Worm (Caenorhabditis elegans): ENCODE data around the gene F14B8.5.
"Not testable (repeated sequence)": the region's sequence is repeated elsewhere in the genome, so short reads cannot be mapped to it uniquely, and the experiment has no call there.

The F14B8.5 gene

DNA sequence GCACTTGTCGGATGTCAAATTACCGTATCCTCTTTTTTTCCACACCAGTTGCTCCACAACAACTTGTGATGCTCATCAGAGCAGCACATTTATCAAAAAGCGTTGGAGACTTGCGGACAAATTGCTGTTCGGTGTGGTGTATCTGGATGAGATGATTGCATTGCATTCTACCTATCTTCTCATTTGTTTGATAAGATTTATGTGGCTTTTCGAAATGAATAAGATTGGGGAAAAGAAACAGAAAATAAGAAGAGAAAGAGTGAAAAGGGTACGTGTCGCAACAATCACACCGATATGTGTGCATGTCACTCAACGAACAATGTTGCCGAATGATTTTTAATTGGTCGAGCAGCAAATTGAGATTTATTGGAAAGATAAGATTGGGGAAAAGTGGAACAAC lies 34.4 kb downstream of the F14B8.5 start:
- no peak for TF ChIP-seq him-1 (tag; optimal IDR thresholded peaks at IDR 0.05)
- no peak for TF ChIP-seq dao-5 (tag; optimal IDR thresholded peaks at IDR 0.05)
- no peak for TF ChIP-seq W03F9.2 (tag; optimal IDR thresholded peaks at IDR 0.05)

DNA sequence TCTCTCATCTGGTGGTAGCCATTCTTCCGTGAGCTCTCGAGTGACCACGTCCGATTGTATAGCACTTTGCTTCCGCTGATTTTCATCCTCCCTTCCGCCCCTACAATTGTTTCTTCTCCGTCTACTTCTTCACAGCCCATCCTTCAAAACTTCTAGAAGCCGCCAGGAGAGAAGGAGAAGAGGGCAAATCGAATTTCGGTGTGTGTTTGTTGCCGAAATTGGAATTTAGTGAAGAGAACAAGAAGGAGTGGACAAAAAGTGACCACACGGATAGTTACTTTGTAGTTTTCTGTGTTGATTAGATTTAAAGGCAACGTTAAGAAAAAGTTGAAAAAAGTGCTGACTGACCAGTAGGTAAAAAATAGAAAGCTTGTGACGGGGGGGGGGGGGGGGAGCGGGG lies 35.4 kb downstream of the F14B8.5 start:
- TF ChIP-seq W03F9.2 (tag; optimal IDR thresholded peaks at IDR 0.05) (no peak), dao-5 (tag; optimal IDR thresholded peaks at IDR 0.05) (no peak), him-1 (tag; optimal IDR thresholded peaks at IDR 0.05) (no peak)

DNA sequence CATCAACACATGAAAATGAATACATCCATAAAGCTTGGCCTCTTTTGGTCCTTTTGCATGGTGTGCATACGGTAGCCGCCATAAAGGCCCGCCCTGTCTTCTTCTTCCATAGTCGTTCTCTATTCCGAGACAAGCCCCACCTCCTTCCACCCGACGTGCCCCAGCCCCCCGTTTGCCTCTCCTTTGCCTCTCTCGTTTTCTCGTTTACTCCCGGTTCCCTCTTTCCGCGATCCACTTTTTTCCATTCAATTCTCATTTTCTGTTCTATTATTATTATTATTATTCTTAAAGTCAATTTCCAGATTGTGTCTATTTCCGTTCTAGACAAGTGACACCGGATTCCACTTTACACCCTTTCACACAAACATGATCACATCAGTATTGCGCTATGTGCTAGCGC lies 39.1 kb downstream of the F14B8.5 start, which contains the start of gene unc-6:
TSS of gene unc-6 (plus strand) at position 301 of the 400 bp plus-strand sequence.
- no peak for TF ChIP-seq him-1 (tag; optimal IDR thresholded peaks at IDR 0.05)

DNA sequence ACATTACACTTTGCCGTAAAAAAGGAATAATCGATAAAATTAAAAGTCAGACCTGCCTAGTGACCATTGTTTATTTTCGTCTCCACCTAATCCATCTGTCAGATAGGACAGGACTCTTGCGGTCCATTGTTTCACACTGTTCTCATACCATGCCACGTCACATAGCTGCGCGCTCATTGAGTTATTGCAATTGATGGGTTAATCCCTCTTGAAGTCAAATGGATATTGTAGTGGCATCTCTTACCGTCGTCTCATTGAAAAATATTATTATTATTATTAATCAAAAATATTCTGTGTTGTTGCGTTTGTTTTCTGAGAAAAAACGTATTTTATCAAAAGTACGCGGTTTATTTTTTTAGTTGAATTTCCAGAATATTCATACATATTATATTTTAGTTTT lies 40.3 kb downstream of the F14B8.5 start:
- TF ChIP-seq dao-5 (tag; optimal IDR thresholded peaks at IDR 0.05) (no peak), W03F9.2 (tag; optimal IDR thresholded peaks at IDR 0.05) (no peak), him-1 (tag; optimal IDR thresholded peaks at IDR 0.05) (no peak)

DNA sequence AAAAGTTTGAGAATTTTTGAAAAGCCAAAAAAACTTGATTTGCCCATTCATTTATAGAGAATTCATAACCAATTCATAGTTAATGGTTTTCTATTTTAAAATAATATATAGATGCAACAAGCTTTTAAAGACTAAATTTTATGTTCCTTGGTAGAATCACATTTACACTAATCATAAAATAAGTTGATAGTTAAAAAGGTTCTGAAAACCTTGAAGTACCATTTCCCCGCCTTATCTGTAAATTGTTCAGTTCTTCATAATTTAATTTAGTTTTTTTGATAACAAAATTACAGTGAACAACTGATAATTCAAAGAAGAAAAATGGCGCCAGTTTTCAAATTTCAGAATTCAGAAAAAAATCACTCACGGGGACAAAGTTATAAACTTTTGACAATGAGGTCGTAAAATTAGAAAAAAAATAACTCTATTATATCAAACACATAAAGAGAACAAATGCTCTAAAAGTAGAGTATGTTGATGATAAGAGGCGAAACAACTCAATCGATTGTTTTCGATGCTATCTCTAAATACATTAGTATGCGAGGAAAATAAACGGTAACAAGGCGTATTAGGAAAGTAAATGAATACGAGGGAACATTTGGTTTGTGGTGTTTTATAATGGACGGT lies 43.2 kb downstream of the F14B8.5 start, which contains the start of gene F41C6.7:
TSS of gene F41C6.7 (minus strand) at position 51 of the 627 bp plus-strand sequence.
- TF ChIP-seq him-1 (tag; optimal IDR thresholded peaks at IDR 0.05) (no peak), W03F9.2 (tag; optimal IDR thresholded peaks at IDR 0.05) (no peak), dao-5 (tag; optimal IDR thresholded peaks at IDR 0.05) (no peak)

DNA sequence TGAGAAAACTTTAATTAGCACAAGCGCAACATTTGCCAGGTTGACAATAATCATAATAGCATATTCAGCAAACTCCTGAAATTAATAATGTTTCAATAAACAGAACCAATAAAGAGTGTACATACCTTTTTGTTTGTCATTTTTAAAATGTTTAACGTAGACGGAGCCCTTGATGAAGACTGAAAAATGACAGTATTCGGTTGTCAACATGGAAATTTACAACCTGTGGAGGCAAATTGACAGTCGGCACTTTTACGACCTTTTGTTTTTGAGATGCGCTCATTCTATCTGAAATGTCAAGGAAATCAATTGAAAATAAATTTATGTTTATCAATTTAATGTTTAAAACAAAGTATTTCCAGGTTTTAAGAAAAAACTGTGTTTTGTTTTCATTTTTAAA lies 44.1 kb downstream of the F14B8.5 start:
- TF ChIP-seq him-1 (tag; optimal IDR thresholded peaks at IDR 0.05) (no peak), dao-5 (tag; optimal IDR thresholded peaks at IDR 0.05) (no peak)

DNA sequence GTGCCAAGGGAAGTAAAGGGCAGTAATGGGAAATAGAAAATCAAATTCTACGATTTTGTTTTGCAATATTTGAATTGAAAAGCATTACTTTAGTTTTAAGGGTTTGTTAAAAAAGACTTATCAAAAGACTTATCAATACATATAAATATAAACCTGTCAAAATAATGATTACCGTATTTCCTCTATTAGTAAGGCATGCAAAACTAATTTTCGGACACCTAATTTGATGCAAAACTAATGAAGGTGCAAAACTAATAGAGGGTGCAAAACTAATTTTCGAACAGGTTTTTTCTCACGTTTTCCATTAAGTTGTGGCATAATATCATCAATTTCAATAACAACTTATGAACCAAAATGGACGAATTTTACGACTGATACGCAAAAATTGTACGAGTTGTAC lies 46.7 kb downstream of the F14B8.5 start, which contains the start of gene F41C6.6:
TSS of gene F41C6.6 (minus strand) at position 101 of the 400 bp plus-strand sequence.
- TF ChIP-seq W03F9.2, him-1, dao-5 (tag; optimal IDR thresholded peaks at IDR 0.05): not testable (repeated sequence)

DNA sequence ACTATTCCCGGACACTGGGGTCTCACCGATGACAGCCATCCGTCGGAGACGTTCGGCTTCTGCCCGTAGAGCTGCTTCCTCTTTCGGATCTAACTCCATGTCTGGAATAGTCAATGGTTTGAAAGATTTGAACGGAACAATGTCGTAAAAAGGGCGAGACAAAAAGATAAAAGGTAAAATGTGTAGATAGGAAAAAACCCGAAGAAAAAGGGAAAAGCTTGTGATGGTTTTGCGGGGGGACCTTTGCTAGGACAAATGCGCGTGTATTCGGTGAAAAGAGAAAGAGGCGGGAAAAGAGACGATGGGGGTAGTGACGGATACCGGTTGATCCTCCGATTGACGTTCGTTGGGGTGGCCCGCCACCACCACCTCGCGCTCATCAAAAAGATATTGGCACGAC lies 51.1 kb downstream of the F14B8.5 start, which contains the start of gene col-173:
TSS of gene col-173 (minus strand) at position 101 of the 400 bp plus-strand sequence.
- TF ChIP-seq dao-5 (tag; optimal IDR thresholded peaks at IDR 0.05) (no peak), him-1 (tag; optimal IDR thresholded peaks at IDR 0.05) (no peak), W03F9.2 (tag; optimal IDR thresholded peaks at IDR 0.05) (no peak)

DNA sequence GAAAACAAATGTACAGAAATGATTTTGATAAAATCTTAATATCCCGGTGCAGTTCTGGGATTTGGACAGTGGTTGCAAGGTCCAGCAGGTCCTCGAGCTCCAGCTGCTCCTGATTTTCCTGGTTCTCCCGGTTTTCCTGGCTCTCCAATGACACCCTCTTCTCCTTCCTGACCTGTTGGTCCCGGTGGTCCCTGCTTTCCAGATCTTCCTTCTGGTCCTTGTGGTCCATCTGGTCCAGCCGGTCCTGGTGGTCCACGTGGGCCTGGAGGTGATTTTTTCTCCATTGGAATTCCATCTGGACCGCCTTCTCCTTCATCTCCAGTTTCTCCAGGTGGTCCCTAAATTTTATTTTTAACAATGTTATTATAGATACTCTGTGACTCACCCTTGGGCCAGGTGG lies 53.2 kb downstream of the F14B8.5 start:
- TF ChIP-seq him-1 (tag; optimal IDR thresholded peaks at IDR 0.05) (no peak), W03F9.2 (tag; optimal IDR thresholded peaks at IDR 0.05) (no peak), dao-5 (tag; optimal IDR thresholded peaks at IDR 0.05) (no peak)

Measured in whole organism, L4/young adult.